Fruit fly (Drosophila melanogaster) whole organism, wandering third instar larva: ENCODE results near the gene beat-Ib.
A peak's percentile ranks its signal among the peaks of the same experiment; 100 is the strongest.

Source experiments
- Abd-B ChIP-seq: fragments of >200 bp; optimal IDR thresholded peaks from 2 replicates; lab custom pipeline; 2017; ENCODE audit warnings: missing biosample characterization, missing genetic modification characterization
- CG32264 ChIP-seq: fragments of 200-800 bp; sonication (Bioruptor generic); optimal IDR thresholded peaks from 2 replicates; lab custom pipeline; 2016; ENCODE audit warnings: missing biosample characterization, missing genetic modification characterization
- CG9705 ChIP-seq: fragments of 200-800 bp; sonication (Bioruptor generic); optimal IDR thresholded peaks from 2 replicates; lab custom pipeline; 2018; ENCODE audit warnings: missing biosample characterization, mild to moderate bottlenecking, missing genetic modification characterization
- CrebA ChIP-seq: fragments of 200-800 bp; sonication (Bioruptor generic); optimal IDR thresholded peaks from 2 replicates; lab custom pipeline; 2016; ENCODE audit warnings: missing biosample characterization, mild to moderate bottlenecking, missing genetic modification characterization, borderline replicate concordance
- Dfd ChIP-seq: fragments of >200 bp; optimal IDR thresholded peaks from 2 replicates; lab custom pipeline; 2017; ENCODE audit warnings: missing biosample characterization, missing genetic modification characterization
- Dif ChIP-seq: fragments of 200-275, 200-300 bp; sonication (Bioruptor generic); optimal IDR thresholded peaks from 2 replicates; lab custom pipeline; 2018; ENCODE audit warnings: missing biosample characterization, missing genetic modification characterization; ENCODE audit not compliant: partially characterized antibody
- GATAd ChIP-seq: sonication (Bioruptor generic); optimal IDR thresholded peaks from 2 replicates; lab custom pipeline; 2016; ENCODE audit warnings: missing biosample characterization, missing genetic modification characterization
- HLH106 ChIP-seq: fragments of 200-800 bp; optimal IDR thresholded peaks from 3 replicates; lab custom pipeline; 2019; ENCODE audit warnings: missing biosample characterization, mild to moderate bottlenecking, missing genetic modification characterization, moderate library complexity
- Hnf4 ChIP-seq: fragments of 200-800 bp; sonication (Bioruptor generic); optimal IDR thresholded peaks from 2 replicates; lab custom pipeline; 2016; ENCODE audit warnings: missing biosample characterization, mild to moderate bottlenecking, missing genetic modification characterization
- Hr78 ChIP-seq: fragments of >200 bp; optimal IDR thresholded peaks from 2 replicates; lab custom pipeline; 2017; ENCODE audit warnings: missing biosample characterization, missing genetic modification characterization
- Hr83 ChIP-seq: fragments of 200-300 bp; sonication (Bioruptor generic); optimal IDR thresholded peaks from 2 replicates; lab custom pipeline; 2016; ENCODE audit warnings: missing biosample characterization, mild to moderate bottlenecking, missing genetic modification characterization, moderate library complexity; ENCODE audit not compliant: poor library complexity, severe bottlenecking
- Jra ChIP-seq: sonication (Bioruptor generic); optimal IDR thresholded peaks from 2 replicates; lab custom pipeline; 2016; ENCODE audit warnings: missing biosample characterization, missing genetic modification characterization
- N ChIP-seq: fragments of >200 bp; optimal IDR thresholded peaks from 2 replicates; lab custom pipeline; 2018; ENCODE audit warnings: missing biosample characterization, missing external identifiers, missing genetic modification characterization
- OdsH ChIP-seq: fragments of 200-800 bp; sonication (Bioruptor generic); optimal IDR thresholded peaks from 2 replicates; lab custom pipeline; 2016; ENCODE audit warnings: missing biosample characterization, mild to moderate bottlenecking, missing genetic modification characterization
- Rel ChIP-seq, 2 experiments: fragments of 200-800 bp; sonication (Bioruptor generic) in 1 of 2; optimal IDR thresholded peaks; 2 replicates in 1 of 2; 3 replicates in 1 of 2; lab custom pipeline; 2016 to 2019; ENCODE audit warnings: mild to moderate bottlenecking in 2 of 2, missing biosample characterization in 2 of 2, missing genetic modification characterization in 2 of 2, moderate library complexity in 1 of 2
- Sp1 ChIP-seq: fragments of 200-800 bp; sonication (Bioruptor generic); optimal IDR thresholded peaks from 3 replicates; lab custom pipeline; 2019; ENCODE audit warnings: missing biosample characterization, mild to moderate bottlenecking, missing genetic modification characterization, moderate library complexity
- Vsx2 ChIP-seq: fragments of 200-300, 225-300 bp; sonication (Bioruptor generic); optimal IDR thresholded peaks from 2 replicates; lab custom pipeline; 2018; ENCODE audit warnings: missing biosample characterization, missing genetic modification characterization; ENCODE audit not compliant: partially characterized antibody
- br ChIP-seq: fragments of 200-800 bp; sonication (Bioruptor generic); optimal IDR thresholded peaks from 2 replicates; lab custom pipeline; 2016; ENCODE audit warnings: missing biosample characterization, missing genetic modification characterization
- brk ChIP-seq: fragments of 200-800 bp; sonication (Bioruptor generic); optimal IDR thresholded peaks from 2 replicates; lab custom pipeline; 2016; ENCODE audit warnings: missing biosample characterization, mild to moderate bottlenecking, missing genetic modification characterization
- dmrt93B ChIP-seq: fragments of 200-800 bp; sonication (Bioruptor generic); optimal IDR thresholded peaks from 2 replicates; lab custom pipeline; 2018; ENCODE audit warnings: missing biosample characterization, mild to moderate bottlenecking, missing genetic modification characterization
- ey ChIP-seq: fragments of 200-800 bp; sonication (Bioruptor generic); optimal IDR thresholded peaks from 2 replicates; lab custom pipeline; 2016; ENCODE audit warnings: missing biosample characterization, missing genetic modification characterization
- foxo ChIP-seq, 2 experiments: fragments of 200-800 bp; sonication (Bioruptor generic); optimal IDR thresholded peaks; 2 replicates in 1 of 2; 3 replicates in 1 of 2; lab custom pipeline; 2016 to 2017; ENCODE audit warnings: missing biosample characterization in 2 of 2, missing genetic modification characterization in 2 of 2
- fru ChIP-seq: fragments of 200-800 bp; sonication (Bioruptor generic); optimal IDR thresholded peaks from 3 replicates; lab custom pipeline; 2016; ENCODE audit warnings: missing biosample characterization, mild to moderate bottlenecking, missing genetic modification characterization
- lola ChIP-seq: fragments of >200 bp; optimal IDR thresholded peaks from 2 replicates; lab custom pipeline; 2017; ENCODE audit warnings: missing biosample characterization, missing genetic modification characterization
- pan ChIP-seq: fragments of >200 bp; optimal IDR thresholded peaks from 2 replicates; lab custom pipeline; 2017
- psq ChIP-seq: fragments of 200-800 bp; sonication (Bioruptor generic); optimal IDR thresholded peaks from 3 replicates; lab custom pipeline; 2017; ENCODE audit warnings: missing biosample characterization, mild to moderate bottlenecking, missing genetic modification characterization, moderate library complexity
- rgr ChIP-seq: fragments of 200-800 bp; sonication (Bioruptor generic); optimal IDR thresholded peaks from 3 replicates; lab custom pipeline; 2016; ENCODE audit warnings: missing biosample characterization, mild to moderate bottlenecking, missing genetic modification characterization
- sage ChIP-seq: fragments of 200-800 bp; sonication (Bioruptor generic); optimal IDR thresholded peaks from 2 replicates; lab custom pipeline; 2016; ENCODE audit warnings: missing biosample characterization, mild to moderate bottlenecking, missing genetic modification characterization
- sv ChIP-seq: fragments of 200-800 bp; sonication (Bioruptor generic); optimal IDR thresholded peaks from 3 replicates; lab custom pipeline; 2016; ENCODE audit warnings: missing biosample characterization, missing genetic modification characterization
- tai ChIP-seq: sonication (Bioruptor generic); optimal IDR thresholded peaks from 2 replicates; lab custom pipeline; 2016; ENCODE audit warnings: missing biosample characterization, missing genetic modification characterization
- usp ChIP-seq: fragments of >200 bp; optimal IDR thresholded peaks from 2 replicates; lab custom pipeline; 2017; ENCODE audit warnings: missing biosample characterization, missing genetic modification characterization
- woc ChIP-seq: sonication (Bioruptor generic); optimal IDR thresholded peaks from 2 replicates; lab custom pipeline; 2016; ENCODE audit warnings: missing biosample characterization, mild to moderate bottlenecking, missing genetic modification characterization

beat-Ib gene

dm6 chr2L:15949457-15949856 lies 12.8 kb downstream of the beat-Ib start:
- TF ChIP-seq Hr78 (GFP tag; lab: Kevin White, UChicago), result no peak
- TF ChIP-seq fru, result no peak
- no peak for TF ChIP-seq CrebA (GFP tag; lab: Kevin White, UChicago)
- TF ChIP-seq dmrt93B (GFP tag; lab: Kevin White, UChicago), result no peak
- no peak for TF ChIP-seq CG32264 (GFP tag; lab: Kevin White, UChicago)
- no peak for TF ChIP-seq ey (GFP tag; lab: Kevin White, UChicago)
- TF ChIP-seq Hnf4 (GFP tag; lab: Kevin White, UChicago), result no peak
- no peak for TF ChIP-seq Hr83
- no peak for TF ChIP-seq psq (GFP tag; lab: Kevin White, UChicago)
- no peak for TF ChIP-seq br (GFP tag; lab: Kevin White, UChicago)
- TF ChIP-seq brk (GFP tag; lab: Kevin White, UChicago), result no peak
- TF ChIP-seq Jra, result no peak
- no peak for TF ChIP-seq Dif
- TF ChIP-seq foxo (GFP tag; optimal IDR thresholded peaks at IDR 0.05; lab: Kevin White, UChicago), result no peak
- no peak for TF ChIP-seq Sp1
- no peak for TF ChIP-seq GATAd
- TF ChIP-seq woc (GFP tag; lab: Kevin White, UChicago), result no peak
- TF ChIP-seq sv (GFP tag; lab: Kevin White, UChicago), result no peak
- no peak for TF ChIP-seq OdsH (GFP tag; lab: Kevin White, UChicago)
- TF ChIP-seq N (GFP tag; lab: Kevin White, UChicago), result no peak
- TF ChIP-seq, all 38 proteins: peak for 0

- no peak for TF ChIP-seq Sp1
- no peak for TF ChIP-seq br (GFP tag; lab: Kevin White, UChicago)
Observed at dm6 chr2L:15941141-15941540, 21.1 kb downstream of the beat-Ib start, which contains the start of gene CG12448. Gene CG12448 (plus strand): TSS chr2L:15941441.

dm6 chr2L:15936138-15936537 lies 26.1 kb downstream of the beat-Ib start:
- TF ChIP-seq CG9705 (GFP tag; lab: Kevin White, UChicago) (no peak), ey (GFP tag; lab: Kevin White, UChicago) (no peak), HLH106 (tag; lab: Kevin White, UChicago) (no peak), Dfd (GFP tag; lab: Kevin White, UChicago) (no peak), Rel (GFP tag; optimal IDR thresholded peaks at IDR 0.05; lab: Kevin White, UChicago) (no peak), Rel (tag; optimal IDR thresholded peaks at IDR 0.05; lab: Kevin White, UChicago) (peak; percentile 44), dmrt93B (GFP tag; lab: Kevin White, UChicago) (no peak)

- TF ChIP-seq Dif (no peak), Rel (GFP tag; optimal IDR thresholded peaks at IDR 0.05; lab: Kevin White, UChicago) (no peak), Rel (tag; optimal IDR thresholded peaks at IDR 0.05; lab: Kevin White, UChicago) (no peak), dmrt93B (GFP tag; lab: Kevin White, UChicago) (no peak), br (GFP tag; lab: Kevin White, UChicago) (no peak), Hr83 (no peak), OdsH (GFP tag; lab: Kevin White, UChicago) (peak; percentile 2), Dfd (GFP tag; lab: Kevin White, UChicago) (peak; percentile 44), CrebA (GFP tag; lab: Kevin White, UChicago) (no peak), pan (lab: Kevin White, UChicago) (peak; percentile 47), Abd-B (GFP tag; lab: Kevin White, UChicago) (no peak), N (GFP tag; lab: Kevin White, UChicago) (no peak), HLH106 (tag; lab: Kevin White, UChicago) (no peak)
Observed at dm6 chr2L:15923095-15923494, 39.1 kb downstream of the beat-Ib start, which contains the start of gene CG4793. Gene CG4793 (plus strand): TSS chr2L:15923395.

- no peak for TF ChIP-seq usp (GFP tag; lab: Kevin White, UChicago)
- TF ChIP-seq woc (GFP tag; lab: Kevin White, UChicago), result no peak
- no peak for TF ChIP-seq HLH106 (tag; lab: Kevin White, UChicago)
- TF ChIP-seq CG32264 (GFP tag; lab: Kevin White, UChicago), result no peak
- TF ChIP-seq sv (GFP tag; lab: Kevin White, UChicago), result no peak
- no peak for TF ChIP-seq ey (GFP tag; lab: Kevin White, UChicago)
- no peak for TF ChIP-seq foxo (GFP tag; optimal IDR thresholded peaks at IDR 0.05; lab: Kevin White, UChicago)
- no peak for TF ChIP-seq sage (GFP tag; lab: Kevin White, UChicago)
- no peak for TF ChIP-seq Hr83
- no peak for TF ChIP-seq tai (GFP tag; lab: Kevin White, UChicago)
- no peak for TF ChIP-seq fru
- no peak for TF ChIP-seq Vsx2 (GFP tag; lab: Kevin White, UChicago)
- TF ChIP-seq lola, result no peak
- no peak for TF ChIP-seq rgr (GFP tag; lab: Kevin White, UChicago)
- TF ChIP-seq psq (GFP tag; lab: Kevin White, UChicago), result no peak
- no peak for TF ChIP-seq Abd-B (GFP tag; lab: Kevin White, UChicago)
- TF ChIP-seq Hr78 (GFP tag; lab: Kevin White, UChicago), result no peak
- no peak for TF ChIP-seq Dif
- no peak for TF ChIP-seq GATAd
Observed at dm6 chr2L:15916588-15916987, 45.6 kb downstream of the beat-Ib start, which contains the start of gene CG13244. Gene CG13244 (plus strand): TSS chr2L:15916888.
